Fruit fly (Drosophila melanogaster): ENCODE results near the gene alpha-Est2.
A peak's percentile ranks its signal among the peaks of the same experiment; 100 is the strongest.

Gene alpha-Est2

DNA sequence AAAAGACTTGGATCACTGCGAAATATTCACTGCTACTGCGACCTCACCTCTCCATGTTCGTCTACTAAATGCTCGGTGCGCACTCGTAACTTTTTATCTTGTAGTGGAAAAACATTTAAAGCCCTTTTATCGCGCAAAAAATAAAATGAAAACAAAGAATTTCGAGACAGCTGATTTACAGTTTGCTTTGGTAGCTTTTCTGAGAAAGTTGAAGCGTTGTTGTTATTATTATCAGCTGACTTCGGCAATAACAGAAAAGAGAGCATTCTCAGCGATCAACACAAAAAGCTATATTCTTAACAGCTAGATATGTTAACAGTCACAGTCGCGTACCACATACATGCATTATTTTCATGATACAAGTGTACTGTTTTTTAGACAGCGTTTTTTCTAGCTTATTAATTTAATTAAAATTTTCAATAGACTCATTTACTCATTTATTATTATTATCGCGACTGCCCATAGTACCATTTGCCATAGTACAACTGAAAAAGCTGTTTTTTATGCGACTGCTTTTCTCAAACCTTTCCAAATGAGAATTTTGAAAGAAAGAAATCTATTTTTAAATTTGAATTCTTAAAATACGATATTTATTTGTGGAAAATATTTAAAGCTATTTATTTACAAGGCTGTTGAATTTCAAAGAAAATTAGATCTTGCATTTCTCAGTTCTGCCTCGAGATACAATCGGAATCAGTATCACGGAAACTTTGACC, at the start of gene alpha-Est2, which contains the start of gene alpha-Est3:
Gene alpha-Est2, plus strand, starts transcription at position 666 of the 716 bp plus-strand sequence.
Gene alpha-Est3, minus strand, starts transcription at position 487 of the 716 bp plus-strand sequence.
- peak; percentile 22 for TF ChIP-seq lbe (GFP tag; optimal IDR thresholded peaks at IDR 0.05)
- TF ChIP-seq CG13287 (GFP tag; IDR thresholded peaks at IDR 0.05; ENCODE audit: partially characterized antibody) = peak; percentile 24; the same call in 1 of the 2 replicates
- no peak for TF ChIP-seq Gsc (GFP tag; IDR thresholded peaks at IDR 0.05)
- TF ChIP-seq sim (GFP tag; IDR thresholded peaks at IDR 0.05) = no peak
- TF ChIP-seq Deaf1 (tag; optimal IDR thresholded peaks at IDR 0.05) = peak; percentile 36
- TF ChIP-seq Trl (optimal IDR thresholded peaks at IDR 0.05) = peak in 1 of 2 experiments; percentile 38
- TF ChIP-seq Trl (GFP tag; optimal IDR thresholded peaks at IDR 0.05) = no peak
- peak; percentile 15; the same call in 1 of the 3 replicates for TF ChIP-seq CG34224 (GFP tag; IDR thresholded peaks at IDR 0.05; ENCODE audit: partially characterized antibody)
- peak; percentile 36 for TF ChIP-seq sd (tag; optimal IDR thresholded peaks at IDR 0.05)
- peak; percentile 21 for TF ChIP-seq Med (GFP tag)
- peak; percentile 90 for TF ChIP-seq CG15073 (GFP tag; optimal IDR thresholded peaks at IDR 0.05)
- TF ChIP-seq crp (GFP tag; optimal IDR thresholded peaks at IDR 0.05) = peak in 1 of 2 experiments; percentile 75
- TF ChIP-seq CG42726 (GFP tag; IDR thresholded peaks at IDR 0.05; ENCODE audit: partially characterized antibody) = no peak
- peak; percentile 50 for TF ChIP-seq CG3995 (GFP tag; optimal IDR thresholded peaks at IDR 0.05)

DNA sequence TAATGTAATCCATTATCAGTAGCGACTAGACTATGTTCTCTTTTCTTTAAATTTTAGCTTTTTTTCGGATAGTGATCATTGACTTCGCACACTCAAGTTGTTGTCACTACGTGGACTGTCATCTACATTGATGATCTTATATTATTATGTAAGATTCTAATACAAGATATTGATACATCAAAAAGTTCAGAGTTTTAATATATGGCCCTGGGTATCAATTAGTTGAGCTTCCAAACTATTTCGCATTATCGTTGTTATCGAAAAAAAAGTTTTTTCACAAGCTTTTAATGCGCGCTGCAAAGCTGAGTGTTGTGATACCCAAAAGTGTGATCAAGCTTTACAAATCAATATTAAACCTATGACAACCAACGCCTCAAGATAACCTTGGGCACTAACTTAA, 49.5 kb upstream of the alpha-Est2 start:
- TF ChIP-seq grau (tag; optimal IDR thresholded peaks at IDR 0.05) = peak; percentile 22
- TF ChIP-seq Bgb (GFP tag; IDR thresholded peaks at IDR 0.05; ENCODE audit: partially characterized antibody) = peak; percentile 84
- no peak for TF ChIP-seq sisA (GFP tag; IDR thresholded peaks at IDR 0.05)
- peak; percentile 4 for TF ChIP-seq tin (GFP tag; optimal IDR thresholded peaks at IDR 0.05)
- TF ChIP-seq pum (GFP tag; optimal IDR thresholded peaks at IDR 0.05) = peak; percentile 22
- no peak for TF ChIP-seq Neu2 (GFP tag; optimal IDR thresholded peaks at IDR 0.05; ENCODE audit: borderline replicate concordance)
- 0 out of 2 replicates have a peak, but pooled peaks have one; percentile 6 for TF ChIP-seq CG7372 (GFP tag; IDR thresholded peaks at IDR 0.05)
- TF ChIP-seq gfzf (GFP tag; optimal IDR thresholded peaks at IDR 0.05) = peak; percentile 6
- peak; percentile 33 for TF ChIP-seq HmgZ (tag; optimal IDR thresholded peaks at IDR 0.05)
- TF ChIP-seq CG15601 (tag; optimal IDR thresholded peaks at IDR 0.05) = no peak
- no peak for TF ChIP-seq emc (GFP tag; optimal IDR thresholded peaks at IDR 0.05)
- TF ChIP-seq CG12299 (tag; optimal IDR thresholded peaks at IDR 0.05) = no peak
- no peak for TF ChIP-seq CG10267 (tag; optimal IDR thresholded peaks at IDR 0.05)
- TF ChIP-seq CG3281 (GFP tag; optimal IDR thresholded peaks at IDR 0.05) = no peak
- TF ChIP-seq lab (GFP tag; optimal IDR thresholded peaks at IDR 0.05) = peak; percentile 47
- TF ChIP-seq Hr39 (optimal IDR thresholded peaks at IDR 0.05) = no peak
- peak; percentile 24 for TF ChIP-seq CG1602 (GFP tag; optimal IDR thresholded peaks at IDR 0.05)
- peak; percentile 15 to 40 for TF ChIP-seq dpn (GFP tag; optimal IDR thresholded peaks at IDR 0.05)
- peak; percentile 27 for TF ChIP-seq pzg (GFP tag; optimal IDR thresholded peaks at IDR 0.05)
- TF ChIP-seq Atf-2 (GFP tag; optimal IDR thresholded peaks at IDR 0.05) = no peak
- no peak for TF ChIP-seq CG1792 (GFP tag; optimal IDR thresholded peaks at IDR 0.05)
- TF ChIP-seq CG8944 (GFP tag; optimal IDR thresholded peaks at IDR 0.05) = no peak
- no peak for TF ChIP-seq fd64A (GFP tag; optimal IDR thresholded peaks at IDR 0.05)
- TF ChIP-seq CG16863 (GFP tag; optimal IDR thresholded peaks at IDR 0.05) = no peak
- TF ChIP-seq CG31365 (tag; optimal IDR thresholded peaks at IDR 0.05) = no peak
- no peak for TF ChIP-seq NC2β (GFP tag; optimal IDR thresholded peaks at IDR 0.05)
- no peak for TF ChIP-seq otp (GFP tag; IDR thresholded peaks at IDR 0.05)
- TF ChIP-seq Xrp1 (GFP tag; IDR thresholded peaks at IDR 0.05) = 0 out of 2 replicates have a peak, but pooled peaks have one; percentile 4
- TF ChIP-seq CG14050 (GFP tag; IDR thresholded peaks at IDR 0.05) = no peak
- TF ChIP-seq Taf1 (GFP tag; IDR thresholded peaks at IDR 0.05) = no peak
- TF ChIP-seq CG11456 (GFP tag; IDR thresholded peaks at IDR 0.05) = no peak
- peak; percentile 91 for TF ChIP-seq HLH4C (GFP tag; IDR thresholded peaks at IDR 0.05; ENCODE audit: partially characterized antibody)
- peak; percentile 30 for TF ChIP-seq Dek (tag; optimal IDR thresholded peaks at IDR 0.05)
- TF ChIP-seq TFAM (GFP tag; optimal IDR thresholded peaks at IDR 0.05) = no peak
- TF ChIP-seq Atf3 (GFP tag; optimal IDR thresholded peaks at IDR 0.05) = no peak

Data from whole organism, embryonic.